Fruit fly (Drosophila melanogaster) whole organism, wandering third instar larva: ENCODE data around the gene hob.

ENCODE experiments used
- Dif ChIP-seq: fragments of 200-275, 200-300 bp; sonication (Bioruptor generic); optimal IDR thresholded peaks from 2 replicates; lab custom pipeline; 2018; ENCODE audit warnings: missing biosample characterization, missing genetic modification characterization; ENCODE audit not compliant: partially characterized antibody
- Hr78 ChIP-seq: fragments of >200 bp; optimal IDR thresholded peaks from 2 replicates; lab custom pipeline; 2017; ENCODE audit warnings: missing biosample characterization, missing genetic modification characterization
- Mio ChIP-seq: sonication (Bioruptor generic); optimal IDR thresholded peaks from 2 replicates; lab custom pipeline; 2016; ENCODE audit warnings: missing biosample characterization, missing genetic modification characterization
- Rel ChIP-seq, 2 experiments: fragments of 200-800 bp; sonication (Bioruptor generic) in 1 of 2; optimal IDR thresholded peaks; 2 replicates in 1 of 2; 3 replicates in 1 of 2; lab custom pipeline; 2016 to 2019; ENCODE audit warnings: mild to moderate bottlenecking in 2 of 2, missing biosample characterization in 2 of 2, missing genetic modification characterization in 2 of 2, moderate library complexity in 1 of 2
- dl ChIP-seq, 2 experiments: fragments of 175-275, 200-275 bp in 1 of 2; fragments of 200-275 bp in 1 of 2; sonication (Bioruptor generic); optimal IDR thresholded peaks; lab custom pipeline; 2018; ENCODE audit warnings: mild to moderate bottlenecking in 2 of 2, missing biosample characterization in 2 of 2, missing genetic modification characterization in 2 of 2, moderate library complexity in 2 of 2; ENCODE audit not compliant: partially characterized antibody in 2 of 2, insufficient read depth in 1 of 2
- ey ChIP-seq: fragments of 200-800 bp; sonication (Bioruptor generic); optimal IDR thresholded peaks from 2 replicates; lab custom pipeline; 2016; ENCODE audit warnings: missing biosample characterization, missing genetic modification characterization
- lola ChIP-seq: fragments of >200 bp; optimal IDR thresholded peaks from 2 replicates; lab custom pipeline; 2017; ENCODE audit warnings: missing biosample characterization, missing genetic modification characterization
- pan ChIP-seq: fragments of >200 bp; optimal IDR thresholded peaks from 2 replicates; lab custom pipeline; 2017
- usp ChIP-seq: fragments of >200 bp; optimal IDR thresholded peaks from 2 replicates; lab custom pipeline; 2017; ENCODE audit warnings: missing biosample characterization, missing genetic modification characterization

- no peak for TF ChIP-seq dl (GFP tag; optimal IDR thresholded peaks at IDR 0.05; lab: Kevin White, UChicago; ENCODE audit: insufficient read depth in 1 of 2, partially characterized antibody in 2 of 2)
- no peak for TF ChIP-seq pan (lab: Kevin White, UChicago)
- no peak for TF ChIP-seq Hr78
- TF ChIP-seq Dif (GFP tag; lab: Kevin White, UChicago): no peak
- no peak for TF ChIP-seq lola (GFP tag; lab: Kevin White, UChicago)
- TF ChIP-seq ey (GFP tag; lab: Kevin White, UChicago): no peak
- no peak for TF ChIP-seq Rel (GFP tag; optimal IDR thresholded peaks at IDR 0.05; lab: Kevin White, UChicago)
- TF ChIP-seq Rel (tag; optimal IDR thresholded peaks at IDR 0.05; lab: Kevin White, UChicago): no peak
- no peak for TF ChIP-seq usp (GFP tag; lab: Kevin White, UChicago)
- no peak for TF ChIP-seq Mio
Observed at dm6 chr3L:3252884-3253283, 34.2 kb upstream of the hob start.
